Worm (Caenorhabditis elegans): Measurements from ENCODE around the gene cyp-13A2.

ce11 chrII:9774653-9775052, 12.8 kb downstream of the cyp-13A2 start:
- peak; percentile 77 for TF ChIP-seq rnt-1 (tag; optimal IDR thresholded peaks at IDR 0.05)
- TF ChIP-seq elt-2 (tag; optimal IDR thresholded peaks at IDR 0.05), result peak; percentile 90
- peak; percentile 73 for TF ChIP-seq tbx-2 (tag; optimal IDR thresholded peaks at IDR 0.05)
- TF ChIP-seq ceh-22 (tag; optimal IDR thresholded peaks at IDR 0.05), result no peak
- TF ChIP-seq ceh-19 (GFP tag; optimal IDR thresholded peaks at IDR 0.05), result peak; percentile 82
- TF ChIP-seq npax-4 (tag; optimal IDR thresholded peaks at IDR 0.05), result peak; percentile 50
- no peak for TF ChIP-seq pha-4 (tag; optimal IDR thresholded peaks at IDR 0.05)
- TF ChIP-seq F13H6.1 (tag; optimal IDR thresholded peaks at IDR 0.05), result peak; percentile 41
- TF ChIP-seq ceh-34 (tag; optimal IDR thresholded peaks at IDR 0.05), result peak; percentile 81
- TF ChIP-seq dmd-4 (tag; optimal IDR thresholded peaks at IDR 0.05; ENCODE audit: borderline replicate concordance), result peak; percentile 71
- peak; percentile 66 for TF ChIP-seq Y22D7AL.16 (tag; optimal IDR thresholded peaks at IDR 0.05)

Measured in whole organism, late embryonic.